Worm (Caenorhabditis elegans) whole organism, L2 larva: ENCODE measurements around the gene arf-5.

Experiments
- C34F6.9 ChIP-seq: fragments of 150-350 bp; optimal IDR thresholded peaks from 2 replicates; lab custom pipeline; 2014; ENCODE audit warnings: missing biosample characterization, missing genetic modification characterization
- F13H6.1 ChIP-seq: sonication (generic microtip); optimal IDR thresholded peaks from 2 replicates; lab custom pipeline; 2016; ENCODE audit warnings: missing genetic modification characterization, missing compliant biosample characterization
- R02D3.7 ChIP-seq: fragments of 150-350 bp; optimal IDR thresholded peaks from 2 replicates; lab custom pipeline; 2014; ENCODE audit warnings: missing biosample characterization, missing genetic modification characterization
- Y55F3AM.14 ChIP-seq: fragments of 200-800 bp; sonication (Bioruptor generic); optimal IDR thresholded peaks from 2 replicates; lab custom pipeline; 2018; ENCODE audit warnings: mild to moderate bottlenecking, missing genetic modification characterization, missing compliant biosample characterization
- ZK546.5 ChIP-seq: sonication (generic microtip); optimal IDR thresholded peaks from 2 replicates; lab custom pipeline; 2017; ENCODE audit warnings: missing biosample characterization, missing genetic modification characterization
- aly-2 ChIP-seq: fragments of 150-350 bp; optimal IDR thresholded peaks from 2 replicates; lab custom pipeline; 2014; ENCODE audit warnings: missing biosample characterization, missing genetic modification characterization
- ama-1 ChIP-seq: fragments of 150-350 bp; optimal IDR thresholded peaks from 2 replicates; lab custom pipeline; 2018; ENCODE audit warnings: inconsistent platforms
- blmp-1 ChIP-seq: sonication (generic microtip); optimal IDR thresholded peaks from 2 replicates; lab custom pipeline; 2017; ENCODE audit warnings: missing genetic modification characterization, mild to moderate bottlenecking, missing compliant biosample characterization, antibody characterized with exemption, moderate library complexity; ENCODE audit not compliant: insufficient read depth
- ceh-82 ChIP-seq: fragments of 150-350 bp; optimal IDR thresholded peaks from 2 replicates; lab custom pipeline; 2014; ENCODE audit warnings: missing biosample characterization, missing genetic modification characterization
- crh-2 ChIP-seq: sonication (generic microtip); optimal IDR thresholded peaks from 2 replicates; lab custom pipeline; 2017; ENCODE audit warnings: missing biosample characterization, missing genetic modification characterization
- egl-27 ChIP-seq: sonication (generic microtip); optimal IDR thresholded peaks from 3 replicates; lab custom pipeline; 2017; ENCODE audit warnings: missing biosample characterization, missing genetic modification reagents, missing genetic modification characterization
- elt-1 ChIP-seq: fragments of 150-350 bp; optimal IDR thresholded peaks from 2 replicates; lab custom pipeline; 2014; ENCODE audit warnings: missing biosample characterization, missing genetic modification characterization
- elt-3 ChIP-seq: sonication (generic microtip); optimal IDR thresholded peaks from 2 replicates; lab custom pipeline; 2017; ENCODE audit warnings: missing biosample characterization, missing genetic modification characterization
- fos-1 ChIP-seq: fragments of 150-350 bp; optimal IDR thresholded peaks from 2 replicates; lab custom pipeline; 2014; ENCODE audit warnings: missing biosample characterization, missing genetic modification characterization
- gmeb-1 ChIP-seq: fragments of 150-350 bp; optimal IDR thresholded peaks from 2 replicates; lab custom pipeline; 2014; ENCODE audit warnings: missing biosample characterization, missing genetic modification characterization
- lin-11 ChIP-seq: fragments of 150-350 bp; sonication (generic microtip); optimal IDR thresholded peaks from 2 replicates; lab custom pipeline; 2014; ENCODE audit warnings: missing biosample characterization, missing genetic modification characterization, inconsistent platforms, mixed read lengths
- lin-13 ChIP-seq: fragments of 150-350 bp; optimal IDR thresholded peaks from 2 replicates; lab custom pipeline; 2014; ENCODE audit warnings: missing biosample characterization, missing genetic modification reagents, missing genetic modification characterization
- mab-5 ChIP-seq: fragments of 150-350 bp; optimal IDR thresholded peaks from 2 replicates; lab custom pipeline; 2014; ENCODE audit warnings: missing biosample characterization, missing genetic modification characterization
- mbf-1 ChIP-seq: sonication (generic microtip); optimal IDR thresholded peaks from 2 replicates; lab custom pipeline; 2017; ENCODE audit warnings: missing biosample characterization, missing genetic modification characterization
- nhr-10 ChIP-seq: sonication (generic microtip); optimal IDR thresholded peaks from 2 replicates; lab custom pipeline; 2017; ENCODE audit warnings: missing biosample characterization, missing genetic modification characterization
- nhr-129 ChIP-seq: fragments of 150-350 bp; optimal IDR thresholded peaks from 2 replicates; lab custom pipeline; 2014; ENCODE audit warnings: missing biosample characterization, missing genetic modification characterization
- nhr-21 ChIP-seq: fragments of 150-350 bp; optimal IDR thresholded peaks from 2 replicates; lab custom pipeline; 2014; ENCODE audit warnings: missing biosample characterization, missing genetic modification characterization
- nhr-25 ChIP-seq: fragments of 150-350 bp; sonication (generic microtip); optimal IDR thresholded peaks from 3 replicates; lab custom pipeline; 2014; ENCODE audit warnings: missing biosample characterization, missing genetic modification characterization
- peb-1 ChIP-seq: fragments of 150-350 bp; optimal IDR thresholded peaks from 2 replicates; lab custom pipeline; 2014; ENCODE audit warnings: missing biosample characterization, missing genetic modification characterization
- skn-1 ChIP-seq: sonication (generic microtip); optimal IDR thresholded peaks from 2 replicates; lab custom pipeline; 2017; ENCODE audit warnings: missing biosample characterization, missing genetic modification characterization
- sma-9 ChIP-seq, 2 experiments: fragments of 150-350 bp in 1 of 2; sonication (generic microtip) in 1 of 2; optimal IDR thresholded peaks; 2 replicates each; lab custom pipeline; 2014 to 2016; ENCODE audit warnings: missing genetic modification characterization in 2 of 2, mild to moderate bottlenecking in 1 of 2, missing biosample characterization in 1 of 2, missing compliant biosample characterization in 1 of 2, missing genetic modification reagents in 1 of 2, moderate library complexity in 1 of 2
- unc-39 ChIP-seq: fragments of 150-350 bp; optimal IDR thresholded peaks from 2 replicates; lab custom pipeline; 2014; ENCODE audit warnings: missing biosample characterization, missing genetic modification characterization
- unc-55 ChIP-seq: fragments of 150-350 bp; sonication (generic microtip); optimal IDR thresholded peaks from 3 replicates; lab custom pipeline; 2014; ENCODE audit warnings: missing biosample characterization, missing genetic modification reagents, missing genetic modification characterization
- unc-62 ChIP-seq: fragments of 150-350 bp; optimal IDR thresholded peaks from 2 replicates; lab custom pipeline; 2014; ENCODE audit warnings: missing biosample characterization, missing genetic modification reagents, missing genetic modification characterization
- zag-1 ChIP-seq: fragments of 150-350 bp; optimal IDR thresholded peaks from 2 replicates; lab custom pipeline; 2014; ENCODE audit warnings: missing biosample characterization, missing genetic modification characterization
- ztf-1 ChIP-seq: fragments of 200-800 bp; sonication (Bioruptor generic); conservative IDR thresholded peaks from 2 replicates; pipeline ENCODE4 v1.3.6; 2022; ENCODE audit warnings: missing genetic modification characterization, missing compliant biosample characterization
- ztf-11 ChIP-seq: sonication (generic microtip); optimal IDR thresholded peaks from 2 replicates; lab custom pipeline; 2017; ENCODE audit warnings: missing biosample characterization, missing genetic modification characterization
- ztf-4 ChIP-seq: fragments of 150-350 bp; optimal IDR thresholded peaks from 2 replicates; lab custom pipeline; 2014; ENCODE audit warnings: missing biosample characterization, missing genetic modification characterization

arf-5 gene

DNA sequence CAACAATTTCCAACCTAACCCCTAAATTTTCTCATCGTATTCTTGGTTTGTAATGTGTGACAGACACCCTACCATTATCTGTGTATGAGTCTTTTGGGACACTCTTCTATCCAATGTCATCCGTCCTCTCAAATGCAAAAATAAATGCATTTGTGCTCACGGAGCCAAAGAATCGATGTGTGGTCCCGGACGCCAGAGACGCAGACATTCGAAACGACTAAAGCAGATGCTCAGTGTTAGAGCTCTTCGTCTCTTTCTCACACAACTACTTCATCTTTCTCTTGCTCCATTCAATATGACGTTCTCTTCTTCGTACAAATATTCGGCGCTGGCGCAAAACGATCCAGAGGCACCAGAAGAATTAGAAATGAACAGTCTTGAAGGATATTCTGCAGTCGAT, 2.7 kb upstream of the arf-5 start, which contains the start of gene unc-24:
unc-24 (plus strand) TSS at position 283 of the 400 bp plus-strand sequence.
- no peak for TF ChIP-seq elt-3
- no peak for TF ChIP-seq ceh-82 (tag; lab: Kevin White, UChicago)
- TF ChIP-seq zag-1, result peak; percentile 17
- TF ChIP-seq lin-11 (tag; lab: Kevin White, UChicago), result no peak
- no peak for TF ChIP-seq mbf-1
- no peak for TF ChIP-seq nhr-10 (tag; lab: Kevin White, UChicago)
- no peak for TF ChIP-seq Y55F3AM.14 (GFP tag; lab: Kevin White, UChicago)
- TF ChIP-seq blmp-1 (tag; lab: Kevin White, UChicago), result no peak
- no peak for TF ChIP-seq nhr-25 (tag; lab: Kevin White, UChicago)
- peak; percentile 42 for TF ChIP-seq mab-5 (tag; lab: Kevin White, UChicago)
- no peak for TF ChIP-seq gmeb-1
- no peak for TF ChIP-seq fos-1 (tag; lab: Kevin White, UChicago)
- no peak for TF ChIP-seq ztf-1 (GFP tag; lab: Robert Waterston, UW)
- TF ChIP-seq lin-13 (GFP tag; lab: Kevin White, UChicago), result no peak
- TF ChIP-seq sma-9 (GFP tag; optimal IDR thresholded peaks at IDR 0.05; lab: Kevin White, UChicago), result peak; percentile 16
- TF ChIP-seq sma-9 (tag; optimal IDR thresholded peaks at IDR 0.05; lab: Kevin White, UChicago), result no peak
- TF ChIP-seq F13H6.1 (tag; lab: Kevin White, UChicago), result no peak
- TF ChIP-seq peb-1, result no peak
- TF ChIP-seq crh-2 (tag; lab: Kevin White, UChicago), result peak; percentile 13
- TF ChIP-seq nhr-129 (tag; lab: Kevin White, UChicago), result no peak
- peak; percentile 73 for TF ChIP-seq unc-55 (GFP tag; lab: Kevin White, UChicago)
- peak; percentile 48 for TF ChIP-seq C34F6.9 (tag; lab: Kevin White, UChicago)
- no peak for TF ChIP-seq ztf-4 (tag; lab: Kevin White, UChicago)
- TF ChIP-seq, all 48 proteins: peak for 6

DNA sequence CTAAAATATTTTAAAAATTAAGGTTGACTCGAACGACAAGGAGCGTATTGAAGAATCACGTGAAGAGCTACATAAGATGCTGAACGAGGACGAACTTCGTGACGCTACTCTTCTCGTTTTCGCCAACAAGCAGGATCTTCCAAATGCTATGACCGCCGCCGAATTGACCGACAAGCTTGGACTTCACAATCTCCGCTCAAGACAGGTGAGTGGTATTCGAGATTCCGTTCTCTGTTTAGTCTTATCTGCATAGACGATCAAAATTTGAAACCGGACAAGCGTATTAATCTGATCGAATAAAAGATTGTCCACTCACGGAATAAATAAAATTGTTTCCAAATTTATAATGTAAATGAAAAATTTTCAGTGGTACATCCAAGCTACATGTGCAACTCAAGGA, 695 bp downstream of the arf-5 start:
- TF ChIP-seq F13H6.1 (tag; lab: Kevin White, UChicago), result no peak
- TF ChIP-seq sma-9 (GFP tag; optimal IDR thresholded peaks at IDR 0.05; lab: Kevin White, UChicago), result peak; percentile 4
- no peak for TF ChIP-seq sma-9 (tag; optimal IDR thresholded peaks at IDR 0.05; lab: Kevin White, UChicago)
- TF ChIP-seq skn-1, result no peak
- TF ChIP-seq R02D3.7 (tag; lab: Kevin White, UChicago), result no peak
- TF ChIP-seq mbf-1, result no peak
- peak; percentile 4 for TF ChIP-seq elt-1 (tag; lab: Kevin White, UChicago)

DNA sequence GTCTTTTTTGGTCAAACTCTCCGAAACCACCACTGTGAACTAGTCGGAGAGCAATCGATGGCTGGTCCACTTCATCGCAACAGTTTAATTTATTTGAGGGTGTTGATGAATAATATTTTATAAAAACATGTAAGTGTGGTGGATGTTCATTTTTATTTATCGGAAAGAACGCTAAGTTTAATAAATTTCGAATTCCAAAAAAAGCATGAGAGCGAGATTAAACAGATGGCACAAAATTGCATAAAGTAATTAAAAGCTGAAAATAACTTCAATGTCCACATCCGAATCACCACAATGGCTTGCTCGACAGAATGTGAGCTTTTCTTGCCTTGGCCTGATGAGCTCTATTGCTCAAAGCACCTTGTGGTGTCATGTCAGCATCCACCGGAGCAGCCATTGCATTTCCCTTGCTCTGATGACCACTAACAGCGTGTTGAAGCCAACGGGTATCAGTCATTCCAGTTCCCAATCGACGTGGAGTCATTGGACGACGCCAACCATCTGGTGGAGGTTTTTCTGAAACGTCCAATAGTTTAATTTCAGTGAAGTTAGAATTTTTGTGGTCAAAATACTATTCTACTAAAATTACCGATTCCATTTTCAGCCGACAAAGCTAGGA, 1.5 kb downstream of the arf-5 start:
- peak; percentile 19 for TF ChIP-seq nhr-129 (tag; lab: Kevin White, UChicago)
- TF ChIP-seq nhr-25 (tag; lab: Kevin White, UChicago), result peak; percentile 8
- no peak for TF ChIP-seq unc-62
- TF ChIP-seq ama-1 (lab: Kevin White, UChicago), result no peak
- TF ChIP-seq ztf-11 (tag; lab: Kevin White, UChicago), result no peak
- TF ChIP-seq unc-39 (tag; lab: Kevin White, UChicago), result no peak
- TF ChIP-seq aly-2 (tag; lab: Kevin White, UChicago), result no peak

DNA sequence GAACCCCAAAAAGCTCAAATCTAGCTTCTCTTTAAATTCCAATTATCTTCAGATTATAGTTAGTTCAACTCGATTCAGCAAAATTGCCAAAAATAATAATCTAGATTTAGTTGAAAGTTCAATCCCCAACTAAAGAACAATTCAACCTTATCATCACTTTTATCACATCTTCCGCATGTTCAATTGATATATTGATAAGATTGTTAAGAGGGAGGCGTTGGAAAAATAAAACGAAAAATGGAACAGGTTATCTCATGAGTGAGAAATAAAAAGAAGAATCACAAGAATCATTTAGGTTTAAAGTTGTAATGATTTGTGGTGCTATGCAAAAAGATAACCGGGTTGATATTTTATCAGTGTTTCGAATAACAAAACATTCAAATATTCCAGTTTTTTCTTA, 3.4 kb downstream of the arf-5 start:
- TF ChIP-seq nhr-21 (peak; percentile 42), egl-27 (tag; lab: Kevin White, UChicago) (no peak), ZK546.5 (tag; lab: Kevin White, UChicago) (no peak), fos-1 (tag; lab: Kevin White, UChicago) (peak; percentile 68), blmp-1 (tag; lab: Kevin White, UChicago) (peak; percentile 14), nhr-25 (tag; lab: Kevin White, UChicago) (peak; percentile 57)
- TF ChIP-seq, all 48 proteins: peak for 4

DNA sequence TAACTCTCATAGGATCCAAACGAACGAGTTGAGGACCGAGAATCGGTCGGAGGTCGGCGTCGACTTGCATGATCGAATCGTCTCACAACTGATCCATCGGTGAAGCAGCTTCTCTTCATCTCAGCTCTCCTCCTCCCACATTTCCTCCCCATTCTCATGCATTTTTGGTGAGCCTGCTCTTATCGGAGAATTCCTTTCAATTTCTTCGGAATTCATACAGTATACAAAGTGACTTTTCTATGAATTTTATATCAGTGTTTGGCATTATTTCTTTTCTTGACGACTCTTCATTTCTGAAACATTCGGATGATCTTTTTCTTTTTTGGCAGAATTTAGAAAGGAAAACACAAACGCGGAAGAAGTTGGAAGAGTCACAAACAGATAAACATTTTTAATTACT, 4.8 kb downstream of the arf-5 start, which contains the start of gene mec-17:
mec-17 (minus strand) TSS at position 101 of the 400 bp plus-strand sequence.
- TF ChIP-seq unc-55 (GFP tag; lab: Kevin White, UChicago) (peak; percentile 45), unc-62 (no peak)
